Worm (Caenorhabditis elegans) whole organism, L4/young adult: ENCODE measurements around the gene C01B10.6.

Experiments used
- W03F9.2 ChIP-seq: fragments of 150-350 bp; optimal IDR thresholded peaks from 2 replicates; lab custom pipeline; 2014; ENCODE audit warnings: missing biosample characterization, missing genetic modification characterization
- dao-5 ChIP-seq: sonication (generic microtip); optimal IDR thresholded peaks from 2 replicates; lab custom pipeline; 2016; ENCODE audit warnings: missing genotype, missing genetic modification characterization, moderate library complexity, missing compliant biosample characterization
- him-1 ChIP-seq: sonication (generic microtip); optimal IDR thresholded peaks from 2 replicates; lab custom pipeline; 2016; ENCODE audit warnings: missing genotype, missing genetic modification reagents, missing genetic modification characterization, missing compliant biosample characterization

DNA sequence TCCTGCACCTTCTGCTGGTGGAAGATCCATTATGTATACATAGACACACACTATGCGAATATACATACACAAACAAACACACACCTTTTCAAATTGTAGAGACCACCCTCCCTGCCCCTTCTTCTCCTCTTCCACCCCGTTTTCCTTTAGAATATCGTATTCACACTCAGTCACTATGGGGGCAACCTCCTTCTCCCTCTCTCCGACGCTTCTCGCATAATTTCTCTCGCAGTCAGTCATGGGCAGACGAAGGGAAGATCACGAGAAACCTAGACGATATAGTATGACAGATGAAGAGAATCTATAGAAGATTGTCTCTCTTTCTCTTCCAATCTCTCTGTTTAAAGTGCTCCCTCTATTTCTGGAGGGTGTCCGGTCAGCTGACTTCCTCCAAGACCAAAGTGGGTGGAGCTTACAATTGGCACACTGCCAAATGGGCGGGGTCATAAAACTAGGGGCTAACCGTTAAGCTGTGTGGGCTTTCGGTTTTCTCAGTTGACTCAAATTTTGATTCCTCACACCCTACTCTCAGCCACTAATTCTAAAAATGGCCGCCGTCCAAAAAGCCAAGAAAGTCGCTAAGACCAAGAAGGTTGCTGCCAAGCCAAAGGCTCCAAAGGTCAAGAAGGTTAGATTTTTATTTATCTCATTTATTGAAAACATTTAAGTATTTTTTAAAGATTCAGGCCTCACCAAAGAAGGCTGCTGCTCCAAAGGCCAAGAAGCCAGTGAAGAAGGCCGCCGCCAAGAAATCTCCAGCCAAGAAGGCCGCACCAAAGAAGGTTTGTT, 6.1 kb downstream of the C01B10.6 start, which contains the start of gene hil-7:
- TF ChIP-seq dao-5 (tag; lab: Kevin White, UChicago), result no peak
- no peak for TF ChIP-seq him-1
- TF ChIP-seq W03F9.2, result no peak
